Worm (Caenorhabditis elegans): ENCODE results near the gene R11D1.2.

The R11D1.2 gene

DNA sequence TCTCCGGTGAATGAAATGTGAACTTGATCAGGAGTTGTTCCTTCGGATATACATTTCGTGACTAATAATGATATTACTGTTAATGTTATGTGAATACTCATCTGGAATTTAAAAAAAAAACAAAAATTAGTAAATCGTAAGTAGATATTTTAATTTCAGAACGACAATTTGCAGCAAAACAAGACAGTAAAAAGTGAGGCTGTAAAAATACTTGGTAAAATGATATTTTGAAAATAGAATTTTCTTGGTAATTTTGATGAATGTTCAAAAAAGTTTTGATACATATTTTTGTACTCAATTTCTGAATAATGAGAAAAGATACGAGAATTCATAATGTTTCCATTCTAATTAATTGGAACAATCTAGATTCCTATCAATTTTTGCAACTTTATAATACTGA is 51.3 kb downstream of the R11D1.2 start, which contains the start of gene papl-1:
TSS of gene papl-1 (minus strand) at position 101 of the 400 bp plus-strand sequence.
- no peak for TF ChIP-seq mcd-1 (GFP tag; IDR thresholded peaks at IDR 0.05)
- no peak for TF ChIP-seq F39B2.1 (GFP tag; IDR thresholded peaks at IDR 0.05)
- no peak for TF ChIP-seq rec-8 (tag; optimal IDR thresholded peaks at IDR 0.05)
